Worm (Caenorhabditis elegans) whole organism, L4 larva: ENCODE data around the gene F45E4.6.

ENCODE experiments used
- F26F4.8 ChIP-seq: fragments of 200-800 bp; sonication (Bioruptor generic); conservative IDR thresholded peaks from 2 replicates; pipeline ENCODE4 v1.3.6; 2022; ENCODE audit warnings: missing genetic modification characterization, missing compliant biosample characterization
- F37D6.2 ChIP-seq: sonication (generic microtip); optimal IDR thresholded peaks from 2 replicates; lab custom pipeline; 2016; ENCODE audit warnings: mild to moderate bottlenecking, missing genetic modification characterization, missing compliant biosample characterization
- F44E2.7 ChIP-seq: fragments of 200-800 bp; sonication (Bioruptor generic); IDR thresholded peaks from 2 replicates; pipeline ENCODE4 v2.1.2; 2022; ENCODE audit warnings: missing genetic modification characterization, missing compliant biosample characterization
- R02D3.7 ChIP-seq: fragments of 150-350 bp; sonication (generic microtip); optimal IDR thresholded peaks from 3 replicates; lab custom pipeline; 2014; ENCODE audit warnings: missing biosample characterization, missing genetic modification characterization
- T20F7.1 ChIP-seq: fragments of 200-800 bp; sonication (Bioruptor generic); optimal IDR thresholded peaks from 2 replicates; lab custom pipeline; 2018; ENCODE audit warnings: mild to moderate bottlenecking, missing genetic modification characterization, missing compliant biosample characterization
- Y48G9A.11 ChIP-seq: fragments of 200-800 bp; sonication (Bioruptor generic); IDR thresholded peaks from 2 replicates; pipeline ENCODE4 v1.3.6; 2022; ENCODE audit warnings: missing genetic modification reagents, missing genetic modification characterization, missing compliant biosample characterization
- Y75B8A.6 ChIP-seq: fragments of 200-800 bp; sonication (Bioruptor generic); IDR thresholded peaks from 2 replicates; pipeline ENCODE4 v1.3.6; 2022; ENCODE audit warnings: missing genetic modification reagents, missing genetic modification characterization, missing compliant biosample characterization
- aha-1 ChIP-seq: fragments of 150-350 bp; peaks from one replicate; lab custom pipeline; 2014; ENCODE audit warnings: missing biosample characterization, missing genetic modification characterization
- aly-2 ChIP-seq: sonication (generic microtip); optimal IDR thresholded peaks from 2 replicates; lab custom pipeline; 2018; ENCODE audit warnings: missing biosample characterization, missing genetic modification characterization
- arid-1 ChIP-seq: fragments of 200-800 bp; sonication (Bioruptor generic); conservative IDR thresholded peaks from 2 replicates; pipeline ENCODE4 v1.3.6; 2022; ENCODE audit warnings: missing genetic modification reagents, missing genetic modification characterization, missing compliant biosample characterization
- attf-4 ChIP-seq: sonication (generic microtip); optimal IDR thresholded peaks from 3 replicates; lab custom pipeline; 2017; ENCODE audit warnings: missing biosample characterization, missing genetic modification characterization
- ceh-20 ChIP-seq: fragments of 200-800 bp; sonication (Bioruptor generic); IDR thresholded peaks from 2 replicates; pipeline ENCODE4 v1.3.6; 2022; ENCODE audit warnings: missing genetic modification reagents, missing genetic modification characterization, missing compliant biosample characterization
- ceh-82 ChIP-seq: sonication (generic microtip); optimal IDR thresholded peaks from 2 replicates; lab custom pipeline; 2017; ENCODE audit warnings: missing biosample characterization, missing genetic modification characterization
- ctbp-1 ChIP-seq: fragments of 200-800 bp; sonication (Bioruptor generic); IDR thresholded peaks from 2 replicates; pipeline ENCODE4 v1.3.6; 2022; ENCODE audit warnings: missing genetic modification reagents, missing genetic modification characterization, missing compliant biosample characterization
- daf-8 ChIP-seq: fragments of 200-800 bp; sonication (Bioruptor generic); IDR thresholded peaks from 2 replicates; pipeline ENCODE4 v1.3.6; 2022; ENCODE audit warnings: missing genetic modification characterization, missing compliant biosample characterization
- dmd-9 ChIP-seq: fragments of 200-800 bp; sonication (Bioruptor generic); IDR thresholded peaks from 2 replicates; pipeline ENCODE4 v1.3.6; 2022; ENCODE audit warnings: missing genetic modification reagents, missing genetic modification characterization, missing compliant biosample characterization
- duxl-1 ChIP-seq: sonication (generic microtip); optimal IDR thresholded peaks from 2 replicates; lab custom pipeline; 2016; ENCODE audit warnings: mild to moderate bottlenecking, missing genetic modification characterization, moderate library complexity, missing compliant biosample characterization; ENCODE audit not compliant: poor library complexity
- egl-27 ChIP-seq: sonication (generic microtip); optimal IDR thresholded peaks from 3 replicates; lab custom pipeline; 2017; ENCODE audit warnings: missing biosample characterization, missing genetic modification reagents, missing genetic modification characterization
- fos-1 ChIP-seq: fragments of 150-350 bp; optimal IDR thresholded peaks from 2 replicates; lab custom pipeline; 2014; ENCODE audit warnings: missing biosample characterization, missing genetic modification characterization
- gei-8 ChIP-seq: fragments of 200-800 bp; sonication (Bioruptor generic); optimal IDR thresholded peaks from 2 replicates; lab custom pipeline; 2018; ENCODE audit warnings: mild to moderate bottlenecking, missing genetic modification characterization, missing compliant biosample characterization
- hlh-11 ChIP-seq: fragments of 200-800 bp; sonication (Bioruptor generic); optimal IDR thresholded peaks from 2 replicates; lab custom pipeline; 2018; ENCODE audit warnings: mild to moderate bottlenecking, missing genetic modification characterization, missing compliant biosample characterization
- hlh-30 ChIP-seq: sonication (generic microtip); optimal IDR thresholded peaks from 2 replicates; lab custom pipeline; 2017; ENCODE audit warnings: antibody characterized with exemption, mild to moderate bottlenecking, missing genetic modification characterization, missing compliant biosample characterization; ENCODE audit not compliant: insufficient read depth
- hmg-1.1 ChIP-seq: fragments of 200-800 bp; sonication (Bioruptor generic); IDR thresholded peaks from 2 replicates; pipeline ENCODE4 v1.3.6; 2022; ENCODE audit warnings: missing genetic modification reagents, missing genetic modification characterization, missing compliant biosample characterization
- lim-7 ChIP-seq: fragments of 200-800 bp; sonication (Bioruptor generic); IDR thresholded peaks from 2 replicates; pipeline ENCODE4 v1.3.6; 2022; ENCODE audit warnings: missing genetic modification characterization, missing compliant biosample characterization
- lin-15B ChIP-seq: fragments of 150-350 bp; sonication (generic microtip); optimal IDR thresholded peaks from 3 replicates; lab custom pipeline; 2014; ENCODE audit warnings: missing biosample characterization, missing genetic modification characterization
- lin-29 ChIP-seq: fragments of 200-800 bp; sonication (Bioruptor generic); IDR thresholded peaks from 2 replicates; pipeline ENCODE4 v1.3.6; 2022; ENCODE audit warnings: missing genetic modification reagents, missing genetic modification characterization, missing compliant biosample characterization
- lin-38 ChIP-seq: fragments of 200-800 bp; sonication (Bioruptor generic); IDR thresholded peaks from 2 replicates; pipeline ENCODE4 v1.3.6; 2022; ENCODE audit warnings: missing genetic modification reagents, missing genetic modification characterization, missing compliant biosample characterization
- lsy-2 ChIP-seq, 2 experiments: fragments of 150-350 bp in 1 of 2; sonication (generic microtip) in 1 of 2; optimal IDR thresholded peaks; 2 replicates each; lab custom pipeline; 2014 to 2017; ENCODE audit warnings: missing biosample characterization in 2 of 2, missing genetic modification characterization in 2 of 2
- madf-5 ChIP-seq, 2 experiments: fragments of 200-800 bp; sonication (Bioruptor generic); IDR thresholded peaks; 2 replicates each; pipeline ENCODE4 v1.3.6; 2022; ENCODE audit warnings: missing compliant biosample characterization in 2 of 2, missing genetic modification characterization in 2 of 2
- mes-2 ChIP-seq: sonication (generic microtip); optimal IDR thresholded peaks from 2 replicates; lab custom pipeline; 2016; ENCODE audit warnings: missing genotype, mild to moderate bottlenecking, missing genetic modification characterization, missing compliant biosample characterization; ENCODE audit not compliant: poor library complexity, severe bottlenecking
- mxl-3 ChIP-seq: fragments of 200-800 bp; sonication (Bioruptor generic); optimal IDR thresholded peaks from 2 replicates; lab custom pipeline; 2018; ENCODE audit warnings: mild to moderate bottlenecking, missing genetic modification characterization, missing compliant biosample characterization
- nhr-10 ChIP-seq: fragments of 150-350 bp; optimal IDR thresholded peaks from 2 replicates; lab custom pipeline; 2014; ENCODE audit warnings: missing biosample characterization, missing genetic modification characterization
- nhr-48 ChIP-seq: sonication (generic microtip); optimal IDR thresholded peaks from 2 replicates; lab custom pipeline; 2016; ENCODE audit warnings: mild to moderate bottlenecking, missing genetic modification characterization, missing compliant biosample characterization
- pqm-1 ChIP-seq: sonication (generic microtip); optimal IDR thresholded peaks from 2 replicates; lab custom pipeline; 2017; ENCODE audit warnings: missing biosample characterization, missing genetic modification characterization
- rbr-2 ChIP-seq: sonication (generic microtip); optimal IDR thresholded peaks from 2 replicates; lab custom pipeline; 2016; ENCODE audit warnings: missing genotype, missing genetic modification characterization, missing compliant biosample characterization
- set-16 ChIP-seq: fragments of 200-800 bp; sonication (Bioruptor generic); IDR thresholded peaks from 2 replicates; pipeline ENCODE4 v1.3.6; 2022; ENCODE audit warnings: missing genetic modification reagents, missing genetic modification characterization, missing compliant biosample characterization
- skn-1 ChIP-seq: fragments of 150-350 bp; optimal IDR thresholded peaks from 2 replicates; lab custom pipeline; 2014; ENCODE audit warnings: missing biosample characterization, missing genetic modification characterization
- snpc-4 ChIP-seq: fragments of 150-350 bp; optimal IDR thresholded peaks from 2 replicates; lab custom pipeline; 2014; ENCODE audit warnings: missing biosample characterization, missing genetic modification characterization
- spr-3 ChIP-seq: fragments of 200-800 bp; sonication (Bioruptor generic); optimal IDR thresholded peaks from 2 replicates; lab custom pipeline; 2018; ENCODE audit warnings: mild to moderate bottlenecking, missing genetic modification characterization, missing compliant biosample characterization
- tra-1 ChIP-seq: fragments of 200-800 bp; sonication (Bioruptor generic); IDR thresholded peaks from 2 replicates; pipeline ENCODE4 v1.3.6; 2022; ENCODE audit warnings: missing genetic modification reagents, missing genetic modification characterization, missing compliant biosample characterization
- unc-62 ChIP-seq, 3 experiments: fragments of 150-350 bp in 1 of 3; sonication (generic microtip); optimal IDR thresholded peaks in 2 of 3; peaks in 1 of 3; 1 replicate in 1 of 3; 2 replicates in 2 of 3; lab custom pipeline; 2014 to 2017; ENCODE audit warnings: missing biosample characterization in 3 of 3, missing genetic modification characterization in 3 of 3, missing genetic modification reagents in 3 of 3, missing genotype in 1 of 3
- ztf-11 ChIP-seq: fragments of 150-350 bp; optimal IDR thresholded peaks from 2 replicates; lab custom pipeline; 2014; ENCODE audit warnings: missing biosample characterization, missing genetic modification characterization
- ztf-7 ChIP-seq: fragments of 150-350 bp; optimal IDR thresholded peaks from 2 replicates; lab custom pipeline; 2014; ENCODE audit warnings: missing biosample characterization, missing genetic modification characterization

Gene F45E4.6

DNA sequence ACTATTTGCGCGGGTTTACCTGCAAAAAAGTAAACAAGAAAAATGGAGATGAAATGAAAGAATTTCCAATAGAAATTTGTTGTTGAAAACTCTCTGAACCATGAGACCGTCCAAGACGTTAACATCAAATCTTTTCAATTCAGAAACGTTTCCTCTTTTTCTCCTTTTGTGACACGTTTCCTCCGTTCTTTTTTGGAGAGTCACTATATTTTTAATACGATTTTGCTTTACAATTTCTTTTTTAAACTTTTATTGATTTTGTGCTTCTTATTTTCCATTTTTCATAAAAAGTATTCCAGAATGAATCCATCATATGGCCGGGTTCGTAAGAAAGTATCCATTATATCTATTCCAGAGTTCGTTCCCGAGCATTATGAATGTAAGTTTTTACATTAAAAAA is 42.5 kb upstream of the F45E4.6 start, which contains the start of gene itr-1:
TSS of gene itr-1 (plus strand) at position 301 of the 400 bp plus-strand sequence.
- no peak for TF ChIP-seq madf-5 (GFP tag; IDR thresholded peaks at IDR 0.05; lab: Robert Waterston, UW)
- no peak for TF ChIP-seq hlh-30 (tag; lab: Kevin White, UChicago)
- no peak for TF ChIP-seq Y75B8A.6 (GFP tag; lab: Robert Waterston, UW)
- no peak for TF ChIP-seq lim-7 (GFP tag; lab: Robert Waterston, UW)
- no peak for TF ChIP-seq lin-15B (tag; lab: Kevin White, UChicago)
- no peak for TF ChIP-seq gei-8 (GFP tag; lab: Kevin White, UChicago)
- no peak for TF ChIP-seq aly-2 (tag; lab: Kevin White, UChicago)
- TF ChIP-seq ceh-82 = no peak
- no peak for TF ChIP-seq F44E2.7 (GFP tag; lab: Robert Waterston, UW)
- TF ChIP-seq T20F7.1 (GFP tag; lab: Kevin White, UChicago) = no peak

- TF ChIP-seq aha-1 = peak; percentile 40
- no peak for TF ChIP-seq mes-2
Observed at ce11 chrIV:7672872-7673271, 40.5 kb upstream of the F45E4.6 start, which contains the start of gene C08G9.2. C08G9.2 (minus strand) TSS chrIV:7672972.

ce11 chrIV:7663006-7663405 is 30.7 kb upstream of the F45E4.6 start:
- TF ChIP-seq lin-38 (GFP tag; lab: Robert Waterston, UW) = no peak
- no peak for TF ChIP-seq ztf-7 (tag; lab: Kevin White, UChicago)
- TF ChIP-seq unc-62 (GFP tag; optimal IDR thresholded peaks at IDR 0.05 in 1 of 2; lab: Kevin White, UChicago) = peak in 1 of 2 experiments; percentile 82
- TF ChIP-seq unc-62 (tag; optimal IDR thresholded peaks at IDR 0.05; lab: Kevin White, UChicago) = no peak
- TF ChIP-seq aha-1 = peak; percentile 97
- no peak for TF ChIP-seq ztf-11 (tag; lab: Kevin White, UChicago)
- no peak for TF ChIP-seq daf-8 (GFP tag; lab: Robert Waterston, UW)
- TF ChIP-seq tra-1 = 0 out of 2 replicates have a peak, but pooled peaks have one; percentile 27
- TF ChIP-seq rbr-2 = peak; percentile 36
- TF ChIP-seq R02D3.7 = no peak
- TF ChIP-seq ctbp-1 (GFP tag; lab: Robert Waterston, UW) = 0 out of 2 replicates have a peak, but pooled peaks have one; percentile 31
- peak; percentile 38; the same call in 1 of the 2 replicates for TF ChIP-seq ceh-20 (GFP tag; lab: Robert Waterston, UW)
- TF ChIP-seq hmg-1.1 = peak; percentile 53

ce11 chrIV:7661569-7661968 is 29.2 kb upstream of the F45E4.6 start:
- TF ChIP-seq Y48G9A.11 (GFP tag; lab: Robert Waterston, UW) (no peak), attf-4 (tag; lab: Kevin White, UChicago) (no peak), madf-5 (GFP tag; IDR thresholded peaks at IDR 0.05; lab: Robert Waterston, UW) (no peak), tra-1 (no peak), set-16 (no peak), skn-1 (no peak), snpc-4 (tag; lab: Kevin White, UChicago) (no peak), F44E2.7 (GFP tag; lab: Robert Waterston, UW) (no peak), F26F4.8 (GFP tag; lab: Robert Waterston, UW) (no peak), mxl-3 (no peak), spr-3 (GFP tag; lab: Kevin White, UChicago) (no peak), nhr-10 (tag; lab: Kevin White, UChicago) (no peak), ctbp-1 (GFP tag; lab: Robert Waterston, UW) (no peak), nhr-48 (tag; lab: Kevin White, UChicago) (no peak)

DNA sequence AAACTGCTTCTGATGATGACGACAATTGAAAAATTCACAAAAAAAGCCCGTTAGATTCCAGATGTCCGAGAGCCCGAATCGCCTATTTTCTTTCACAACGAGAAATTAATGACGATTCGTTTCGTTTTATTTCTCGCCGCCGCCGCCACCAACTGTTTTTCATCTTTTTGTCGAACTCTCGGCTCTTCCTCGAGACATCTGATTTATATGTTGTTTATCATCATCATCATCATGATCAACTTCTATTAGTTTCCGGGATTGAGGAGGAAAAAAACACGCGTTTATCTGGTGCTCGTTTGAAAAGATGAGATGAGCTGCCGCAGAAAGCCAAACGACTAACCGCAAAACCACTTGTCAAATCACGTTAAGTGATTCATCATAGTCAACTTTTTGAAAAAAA is 27.1 kb upstream of the F45E4.6 start:
- TF ChIP-seq mxl-3 (no peak), hlh-30 (tag; lab: Kevin White, UChicago) (peak; percentile 16), lim-7 (GFP tag; lab: Robert Waterston, UW) (no peak), ceh-82 (no peak), F37D6.2 (tag; lab: Kevin White, UChicago) (no peak), arid-1 (GFP tag; lab: Robert Waterston, UW) (no peak), duxl-1 (tag; lab: Kevin White, UChicago) (no peak), F26F4.8 (GFP tag; lab: Robert Waterston, UW) (no peak), dmd-9 (GFP tag; lab: Robert Waterston, UW) (no peak), rbr-2 (no peak), R02D3.7 (no peak), pqm-1 (tag; lab: Kevin White, UChicago) (no peak), fos-1 (tag; lab: Kevin White, UChicago) (no peak), daf-8 (GFP tag; lab: Robert Waterston, UW) (no peak), lin-29 (GFP tag; lab: Robert Waterston, UW) (no peak), ceh-20 (GFP tag; lab: Robert Waterston, UW) (0 out of 2 replicates have a peak, but pooled peaks have one; percentile 8), egl-27 (no peak), Y75B8A.6 (GFP tag; lab: Robert Waterston, UW) (no peak), lsy-2 (tag; optimal IDR thresholded peaks at IDR 0.05; lab: Kevin White, UChicago) (peak in 1 of 2 experiments; percentile 9), hlh-11 (tag; lab: Kevin White, UChicago) (peak; percentile 40), attf-4 (tag; lab: Kevin White, UChicago) (no peak)
